Worm (Caenorhabditis elegans) whole organism, L3 larva: Measurements from ENCODE around the gene F08D12.4.

ENCODE experiments used
- ceh-28 ChIP-seq: fragments of 150-350 bp; optimal IDR thresholded peaks from 2 replicates; lab custom pipeline; 2014; ENCODE audit warnings: missing biosample characterization, missing genetic modification reagents, missing genetic modification characterization
- egl-27 ChIP-seq: sonication (generic microtip); optimal IDR thresholded peaks from 4 replicates; lab custom pipeline; 2017; ENCODE audit warnings: missing biosample characterization, missing genetic modification reagents, missing genetic modification characterization
- fkh-10 ChIP-seq: sonication (generic microtip); optimal IDR thresholded peaks from 2 replicates; lab custom pipeline; 2017; ENCODE audit warnings: missing biosample characterization, missing genetic modification reagents, missing genetic modification characterization
- jun-1 ChIP-seq: fragments of 150-350 bp; optimal IDR thresholded peaks from 2 replicates; lab custom pipeline; 2014; ENCODE audit warnings: missing biosample characterization, missing genetic modification reagents, missing genetic modification characterization
- nfya-1 ChIP-seq: sonication (generic microtip); optimal IDR thresholded peaks from 2 replicates; lab custom pipeline; 2017; ENCODE audit warnings: missing genetic modification characterization, mild to moderate bottlenecking, missing compliant biosample characterization, antibody characterized with exemption, moderate library complexity; ENCODE audit not compliant: insufficient read depth
- nhr-67 ChIP-seq: fragments of 150-350 bp; optimal IDR thresholded peaks from 2 replicates; lab custom pipeline; 2014; ENCODE audit warnings: missing biosample characterization, missing genetic modification characterization
- unc-62 ChIP-seq: fragments of 150-350 bp; sonication (generic microtip); optimal IDR thresholded peaks from 4 replicates; lab custom pipeline; 2014; ENCODE audit warnings: missing biosample characterization, missing genetic modification reagents, missing genetic modification characterization

- TF ChIP-seq nhr-67 (tag; lab: Kevin White, UChicago) (no peak), fkh-10 (GFP tag; lab: Kevin White, UChicago) (no peak), nfya-1 (tag; lab: Kevin White, UChicago) (no peak), unc-62 (GFP tag; lab: Kevin White, UChicago) (no peak), ceh-28 (tag; lab: Kevin White, UChicago) (no peak), jun-1 (tag; lab: Kevin White, UChicago) (no peak), egl-27 (tag; lab: Kevin White, UChicago) (no peak)
These were observed 5.4 kb downstream of the F08D12.4 start for ce11 chrII:2783380-2783779.
